Fruit fly (Drosophila melanogaster) whole organism, embryonic: ENCODE results near the gene Atac2.

ENCODE experiments used
- ATbp ChIP-seq: fragments of 200-800 bp; sonication (Bioruptor generic); optimal IDR thresholded peaks from 2 replicates; lab custom pipeline; 2017; ENCODE audit warnings: missing biosample characterization, mild to moderate bottlenecking, missing genetic modification characterization, missing genetic modification reagents
- Ada2b ChIP-seq: fragments of 200-800 bp; sonication (Bioruptor generic); IDR thresholded peaks from 2 replicates; pipeline ENCODE4 v1.3.6; 2022; ENCODE audit warnings: missing biosample characterization, missing genetic modification characterization
- CG1024 ChIP-seq: fragments of 200-800 bp; sonication (Bioruptor generic); IDR thresholded peaks from 2 replicates; pipeline ENCODE4 v1.3.6; 2022; ENCODE audit warnings: missing biosample characterization, missing genetic modification characterization
- CG10274 ChIP-seq: fragments of 200-800 bp; sonication (Bioruptor generic); optimal IDR thresholded peaks from 3 replicates; lab custom pipeline; 2017; ENCODE audit warnings: missing biosample characterization, mild to moderate bottlenecking, missing genetic modification characterization
- CG11398 ChIP-seq: fragments of 200-800 bp; sonication (Bioruptor generic); optimal IDR thresholded peaks from 2 replicates; lab custom pipeline; 2016; ENCODE audit warnings: missing biosample characterization, missing genetic modification characterization
- CG11504 ChIP-seq: fragments of 200-800 bp; sonication (Bioruptor generic); optimal IDR thresholded peaks from 3 replicates; lab custom pipeline; 2019; ENCODE audit warnings: missing biosample characterization, mild to moderate bottlenecking, missing genetic modification characterization, moderate library complexity
- CG12659 ChIP-seq: fragments of 200-800 bp; sonication (Bioruptor generic); optimal IDR thresholded peaks from 3 replicates; lab custom pipeline; 2017; ENCODE audit warnings: mild to moderate bottlenecking, missing biosample characterization, missing genetic modification reagents, missing genetic modification characterization
- CG13287 ChIP-seq: fragments of 200-800 bp; sonication (Bioruptor generic); IDR thresholded peaks from 2 replicates; pipeline ENCODE4 v1.3.6; 2022; ENCODE audit warnings: missing biosample characterization, missing genetic modification characterization; ENCODE audit not compliant: partially characterized antibody
- CG15479 ChIP-seq: fragments of 200-800 bp; sonication (Bioruptor generic); optimal IDR thresholded peaks from 3 replicates; lab custom pipeline; 2019; ENCODE audit warnings: missing biosample characterization, mild to moderate bottlenecking, missing genetic modification characterization, moderate library complexity
- CG1603 ChIP-seq: fragments of 200-800 bp; sonication (Bioruptor generic); optimal IDR thresholded peaks from 2 replicates; lab custom pipeline; 2019; ENCODE audit warnings: missing biosample characterization, mild to moderate bottlenecking, missing genetic modification characterization, moderate library complexity
- CG18011 ChIP-seq: fragments of 200-800 bp; sonication (Bioruptor generic); optimal IDR thresholded peaks from 2 replicates; lab custom pipeline; 2017; ENCODE audit warnings: missing biosample characterization, missing genetic modification characterization, mild to moderate bottlenecking, moderate library complexity, missing genotype
- CG2202 ChIP-seq: fragments of 200-800 bp; sonication (Bioruptor generic); optimal IDR thresholded peaks from 2 replicates; lab custom pipeline; 2018; ENCODE audit warnings: missing biosample characterization, mild to moderate bottlenecking, missing genetic modification characterization
- CG2889 ChIP-seq: fragments of 200-800 bp; sonication (Bioruptor generic); IDR thresholded peaks from 3 replicates; pipeline ENCODE4 v1.3.6; 2022; ENCODE audit warnings: missing biosample characterization, missing genetic modification characterization
- CG3281 ChIP-seq: fragments of 200-800 bp; sonication (Bioruptor generic); optimal IDR thresholded peaks from 3 replicates; lab custom pipeline; 2017; ENCODE audit warnings: missing biosample characterization, mild to moderate bottlenecking, missing genetic modification characterization
- CG5180 ChIP-seq: fragments of 200-800 bp; sonication (Bioruptor generic); optimal IDR thresholded peaks from 3 replicates; lab custom pipeline; 2017; ENCODE audit warnings: missing biosample characterization, missing genetic modification characterization, mild to moderate bottlenecking, moderate library complexity, missing genetic modification reagents
- CG6791 ChIP-seq: fragments of 200-800 bp; sonication (Bioruptor generic); IDR thresholded peaks from 3 replicates; pipeline ENCODE4 v1.3.6; 2022; ENCODE audit warnings: missing biosample characterization, missing genetic modification characterization; ENCODE audit not compliant: partially characterized antibody
- CG7786 ChIP-seq: fragments of 200-800 bp; sonication (Bioruptor generic); optimal IDR thresholded peaks from 2 replicates; lab custom pipeline; 2016; ENCODE audit warnings: missing biosample characterization, missing genetic modification characterization
- CG7963 ChIP-seq: fragments of 200-800 bp; sonication (Bioruptor generic); IDR thresholded peaks from 3 replicates; pipeline ENCODE4 v1.3.6; 2022; ENCODE audit warnings: missing biosample characterization, missing genetic modification characterization; ENCODE audit not compliant: partially characterized antibody
- CG8359 ChIP-seq: fragments of 200-800 bp; sonication (Bioruptor generic); optimal IDR thresholded peaks from 2 replicates; lab custom pipeline; 2017; ENCODE audit warnings: missing biosample characterization, mild to moderate bottlenecking, missing genetic modification characterization, borderline replicate concordance
- CkIIα-i1 ChIP-seq: fragments of 200-800 bp; sonication (Bioruptor generic); IDR thresholded peaks from 2 replicates; pipeline ENCODE4 v1.3.6; 2022; ENCODE audit warnings: missing biosample characterization, missing genetic modification characterization
- D ChIP-seq, 2 experiments: fragments of 200-800 bp in 1 of 2; fragments of >200 bp in 1 of 2; sonication (Bioruptor generic) in 1 of 2; optimal IDR thresholded peaks; 2 replicates in 1 of 2; 3 replicates in 1 of 2; lab custom pipeline; 2017; ENCODE audit warnings: mild to moderate bottlenecking in 1 of 2, missing biosample characterization in 1 of 2, missing genetic modification characterization in 1 of 2, missing genetic modification reagents in 1 of 2
- NK7.1 ChIP-seq: fragments of 200-800 bp; sonication (Bioruptor generic); optimal IDR thresholded peaks from 3 replicates; lab custom pipeline; 2016; ENCODE audit warnings: missing biosample characterization, missing genetic modification characterization
- Neu2 ChIP-seq: fragments of 200-800 bp; sonication (Bioruptor generic); optimal IDR thresholded peaks from 3 replicates; lab custom pipeline; 2016; ENCODE audit warnings: missing biosample characterization, missing genetic modification characterization, borderline replicate concordance
- Oaz ChIP-seq: fragments of 200-800 bp; sonication (Bioruptor generic); IDR thresholded peaks from 2 replicates; pipeline ENCODE4 v1.3.6; 2022; ENCODE audit warnings: missing biosample characterization, missing genetic modification characterization
- Rx ChIP-seq: fragments of 200-800 bp; sonication (Bioruptor generic); IDR thresholded peaks from 2 replicates; pipeline ENCODE4 v1.3.6; 2022; ENCODE audit warnings: missing biosample characterization, missing genetic modification characterization
- Sry-δ ChIP-seq: fragments of 200-800 bp; sonication (Bioruptor generic); optimal IDR thresholded peaks from 2 replicates; lab custom pipeline; 2016; ENCODE audit warnings: missing biosample characterization, missing genetic modification characterization
- Taf1 ChIP-seq: fragments of 200-800 bp; sonication (Bioruptor generic); IDR thresholded peaks from 2 replicates; pipeline ENCODE4 v1.3.6; 2022; ENCODE audit warnings: missing biosample characterization, missing genetic modification characterization
- cato ChIP-seq: fragments of 200-800 bp; sonication (Bioruptor generic); optimal IDR thresholded peaks from 2 replicates; lab custom pipeline; 2016; ENCODE audit warnings: missing biosample characterization, missing genetic modification characterization, borderline replicate concordance
- dmrt11E ChIP-seq: fragments of 200-800 bp; sonication (Bioruptor generic); optimal IDR thresholded peaks from 3 replicates; lab custom pipeline; 2018; ENCODE audit warnings: missing biosample characterization, mild to moderate bottlenecking, missing genetic modification characterization, moderate library complexity
- ems ChIP-seq: fragments of 200-800 bp; sonication (Bioruptor generic); optimal IDR thresholded peaks from 3 replicates; lab custom pipeline; 2016; ENCODE audit warnings: missing biosample characterization, missing genetic modification characterization
- en ChIP-seq: fragments of 200-800 bp; sonication (Bioruptor generic); optimal IDR thresholded peaks from 2 replicates; lab custom pipeline; 2016; ENCODE audit warnings: missing biosample characterization, missing genetic modification characterization
- gce ChIP-seq: fragments of 200-800 bp; sonication (Bioruptor generic); IDR thresholded peaks from 3 replicates; pipeline ENCODE4 v1.3.6; 2022; ENCODE audit warnings: missing biosample characterization, missing genetic modification characterization
- gcm ChIP-seq: fragments of 200-800 bp; sonication (Bioruptor generic); optimal IDR thresholded peaks from 2 replicates; lab custom pipeline; 2019; ENCODE audit warnings: missing biosample characterization, mild to moderate bottlenecking, missing genetic modification characterization, moderate library complexity
- lilli ChIP-seq: fragments of 200-800 bp; sonication (Bioruptor generic); optimal IDR thresholded peaks from 3 replicates; lab custom pipeline; 2016; ENCODE audit warnings: missing biosample characterization, missing genetic modification characterization
- mirr ChIP-seq: fragments of 200-800 bp; sonication (Bioruptor generic); optimal IDR thresholded peaks from 3 replicates; lab custom pipeline; 2018; ENCODE audit warnings: missing biosample characterization, mild to moderate bottlenecking, missing genetic modification characterization
- nom ChIP-seq: fragments of 200-800 bp; sonication (Bioruptor generic); optimal IDR thresholded peaks from 2 replicates; lab custom pipeline; 2017; ENCODE audit warnings: missing biosample characterization, missing genetic modification characterization, mild to moderate bottlenecking, moderate library complexity, missing genetic modification reagents
- org-1 ChIP-seq: fragments of 200-800 bp; sonication (Bioruptor generic); optimal IDR thresholded peaks from 2 replicates; lab custom pipeline; 2017; ENCODE audit warnings: missing biosample characterization, missing genetic modification characterization
- pum ChIP-seq: fragments of 200-800 bp; sonication (Bioruptor generic); optimal IDR thresholded peaks from 2 replicates; lab custom pipeline; 2016; ENCODE audit warnings: missing biosample characterization, missing genetic modification characterization
- sqz ChIP-seq: fragments of 200-800 bp; sonication (Bioruptor generic); optimal IDR thresholded peaks from 3 replicates; lab custom pipeline; 2018; ENCODE audit warnings: missing biosample characterization, mild to moderate bottlenecking, missing genetic modification characterization
- sr ChIP-seq: fragments of 200-800 bp; sonication (Bioruptor generic); IDR thresholded peaks from 3 replicates; pipeline ENCODE4 v1.3.6; 2022; ENCODE audit warnings: missing biosample characterization, missing genetic modification characterization
- stc ChIP-seq: fragments of 200-800 bp; sonication (Bioruptor generic); IDR thresholded peaks from 2 replicates; pipeline ENCODE4 v1.3.6; 2022; ENCODE audit warnings: missing biosample characterization, missing genetic modification characterization
- tio ChIP-seq: fragments of 200-800 bp; sonication (Bioruptor generic); optimal IDR thresholded peaks from 2 replicates; lab custom pipeline; 2017; ENCODE audit warnings: missing biosample characterization, missing genetic modification characterization, inconsistent platforms
- tll ChIP-seq, 2 experiments: fragments of 200-800 bp in 1 of 2; fragments of >200 bp in 1 of 2; sonication (Bioruptor generic) in 1 of 2; optimal IDR thresholded peaks; 2 replicates each; lab custom pipeline; 2017 to 2019; ENCODE audit warnings: missing biosample characterization in 2 of 2, missing genetic modification characterization in 2 of 2, mild to moderate bottlenecking in 1 of 2, moderate library complexity in 1 of 2
- trh ChIP-seq: fragments of 200-800 bp; sonication (Bioruptor generic); optimal IDR thresholded peaks from 2 replicates; lab custom pipeline; 2016; ENCODE audit warnings: missing biosample characterization, missing genetic modification characterization
- twi ChIP-seq: fragments of 200-800 bp; optimal IDR thresholded peaks from 2 replicates; lab custom pipeline; 2019; ENCODE audit warnings: missing biosample characterization, mild to moderate bottlenecking, missing genetic modification characterization, moderate library complexity
- unc-4 ChIP-seq: fragments of 200-800 bp; sonication (Bioruptor generic); IDR thresholded peaks from 2 replicates; pipeline ENCODE4 v1.3.6; 2022; ENCODE audit warnings: missing biosample characterization, missing genetic modification characterization; ENCODE audit not compliant: partially characterized antibody
- vnd ChIP-seq: fragments of 200-800 bp; sonication (Bioruptor generic); IDR thresholded peaks from 3 replicates; pipeline ENCODE4 v1.3.6; 2022; ENCODE audit warnings: missing biosample characterization, missing genetic modification characterization; ENCODE audit not compliant: partially characterized antibody

Gene Atac2

dm6 chr2L:18566235-18567158, 45.6 kb downstream of the Atac2 start (continued):
- TF ChIP-seq CG8359 (GFP tag; lab: Kevin White, UChicago) (no peak), ATbp (GFP tag; lab: Kevin White, UChicago) (no peak), CG3281 (peak; percentile 4), CG7963 (GFP tag; lab: Robert Waterston, UW) (no peak), stc (GFP tag; lab: Robert Waterston, UW) (no peak), CkIIα-i1 (GFP tag; lab: Robert Waterston, UW) (no peak), gce (no peak), dmrt11E (tag; lab: Kevin White, UChicago) (peak; percentile 65), vnd (GFP tag; lab: Robert Waterston, UW) (0 out of 3 replicates have a peak, but pooled peaks have one; percentile 24), ems (no peak), CG11398 (no peak), sqz (GFP tag; lab: Kevin White, UChicago) (no peak), lilli (GFP tag; lab: Kevin White, UChicago) (peak; percentile 7), CG1024 (GFP tag; lab: Robert Waterston, UW) (no peak), Neu2 (GFP tag; lab: Kevin White, UChicago) (no peak), cato (no peak), CG18011 (GFP tag; lab: Kevin White, UChicago) (no peak), CG10274 (GFP tag; lab: Kevin White, UChicago) (no peak), CG7786 (GFP tag; lab: Kevin White, UChicago) (no peak), CG2202 (tag; lab: Kevin White, UChicago) (no peak), tio (peak; percentile 35), CG6791 (GFP tag; lab: Robert Waterston, UW) (no peak), sr (GFP tag; lab: Robert Waterston, UW) (no peak), tll (GFP tag; optimal IDR thresholded peaks at IDR 0.05; lab: Kevin White, UChicago) (peak in 1 of 2 experiments; percentile 58), CG12659 (no peak), gcm (GFP tag; lab: Kevin White, UChicago) (no peak), CG1603 (tag; lab: Kevin White, UChicago) (no peak), mirr (peak; percentile 76), Sry-δ (GFP tag; lab: Kevin White, UChicago) (no peak), CG11504 (tag; lab: Kevin White, UChicago) (peak; percentile 41), CG13287 (no peak), NK7.1 (GFP tag; lab: Kevin White, UChicago) (no peak), D (optimal IDR thresholded peaks at IDR 0.05; lab: Kevin White, UChicago) (no peak), D (GFP tag; optimal IDR thresholded peaks at IDR 0.05; lab: Kevin White, UChicago) (peak; percentile 16), Rx (GFP tag; lab: Robert Waterston, UW) (no peak), CG5180 (GFP tag; lab: Kevin White, UChicago) (no peak), nom (GFP tag; lab: Kevin White, UChicago) (no peak), twi (tag; lab: Kevin White, UChicago) (peak; percentile 56), Oaz (no peak), Ada2b (GFP tag; lab: Robert Waterston, UW) (no peak), pum (GFP tag; lab: Kevin White, UChicago) (no peak), unc-4 (GFP tag; lab: Robert Waterston, UW) (no peak), trh (GFP tag; lab: Kevin White, UChicago) (no peak), org-1 (peak; percentile 47), Taf1 (no peak), en (GFP tag; lab: Kevin White, UChicago) (no peak), CG2889 (no peak), CG15479 (GFP tag; lab: Kevin White, UChicago) (peak; percentile 50)
